Worm (Caenorhabditis elegans): Measurements from ENCODE around the gene Y17G7B.20.

Y17G7B.20 gene

ce11 chrII:11980110-11980509, 466 bp upstream of the Y17G7B.20 start (continued):
- TF ChIP-seq pax-3 (tag; optimal IDR thresholded peaks at IDR 0.05) (peak; percentile 87), unc-62 (GFP tag; optimal IDR thresholded peaks at IDR 0.05) (no peak), nhr-11 (tag; optimal IDR thresholded peaks at IDR 0.05) (peak; percentile 90), C04F5.9 (tag; optimal IDR thresholded peaks at IDR 0.05) (peak; percentile 73), nhr-12 (tag; optimal IDR thresholded peaks at IDR 0.05) (no peak), alr-1 (tag; optimal IDR thresholded peaks at IDR 0.05; ENCODE audit: borderline replicate concordance) (no peak), fos-1 (tag; optimal IDR thresholded peaks at IDR 0.05) (peak; percentile 66), unc-86 (tag; optimal IDR thresholded peaks at IDR 0.05) (peak; percentile 80), ets-5 (GFP tag; IDR thresholded peaks at IDR 0.05) (no peak), swsn-7 (tag; optimal IDR thresholded peaks at IDR 0.05) (peak; percentile 87), lsy-2 (tag; optimal IDR thresholded peaks at IDR 0.05) (peak; percentile 93 to 94)

- TF ChIP-seq lir-3 (tag; optimal IDR thresholded peaks at IDR 0.05; ENCODE audit: poor library complexity), result no peak
- no peak for TF ChIP-seq aha-1 (tag; optimal IDR thresholded peaks at IDR 0.05)
- TF ChIP-seq nhr-77 (tag; optimal IDR thresholded peaks at IDR 0.05), result no peak
- no peak for TF ChIP-seq efl-1 (optimal IDR thresholded peaks at IDR 0.05)
- TF ChIP-seq efl-1 (GFP tag; optimal IDR thresholded peaks at IDR 0.05 in 1 of 2), result peak in 1 of 2 experiments; percentile 77
- peak; percentile 63 for TF ChIP-seq nhr-85 (tag)
- no peak for TF ChIP-seq nhr-90 (tag; optimal IDR thresholded peaks at IDR 0.05; ENCODE audit: poor library complexity)
- TF ChIP-seq zip-4 (GFP tag; optimal IDR thresholded peaks at IDR 0.05), result no peak
Measured at ce11 chrII:11978920-11979319, 724 bp downstream of the Y17G7B.20 start.

ce11 chrII:11978478-11978877, 1.2 kb downstream of the Y17G7B.20 start:
- TF ChIP-seq elt-2 (tag; optimal IDR thresholded peaks at IDR 0.05) (no peak), efl-1 (optimal IDR thresholded peaks at IDR 0.05) (no peak), efl-1 (GFP tag; optimal IDR thresholded peaks at IDR 0.05 in 1 of 2) (peak in 1 of 2 experiments; percentile 9)

ce11 chrII:11977363-11977762, 2.3 kb downstream of the Y17G7B.20 start, which contains the start of gene Y17G7B.21:
Y17G7B.21 (minus strand) TSS chrII:11977661.
- TF ChIP-seq lin-35 (GFP tag; optimal IDR thresholded peaks at IDR 0.05) (no peak), ces-1 (GFP tag; optimal IDR thresholded peaks at IDR 0.05) (no peak), rnt-1 (tag; optimal IDR thresholded peaks at IDR 0.05) (no peak), zag-1 (tag; optimal IDR thresholded peaks at IDR 0.05) (no peak), hpl-2 (GFP tag; optimal IDR thresholded peaks at IDR 0.05) (no peak), sptf-1 (tag; optimal IDR thresholded peaks at IDR 0.05) (no peak), egl-13 (tag; optimal IDR thresholded peaks at IDR 0.05) (peak; percentile 1), tlp-1 (tag; optimal IDR thresholded peaks at IDR 0.05) (no peak), nhr-90 (tag; optimal IDR thresholded peaks at IDR 0.05; ENCODE audit: poor library complexity) (no peak), lin-15B (tag; optimal IDR thresholded peaks at IDR 0.05) (no peak), unc-98 (GFP tag; IDR thresholded peaks at IDR 0.05) (no peak), zip-4 (GFP tag; optimal IDR thresholded peaks at IDR 0.05) (no peak), tbx-2 (tag; optimal IDR thresholded peaks at IDR 0.05) (no peak), nhr-85 (tag) (peak; percentile 82), dpl-1 (GFP tag; optimal IDR thresholded peaks at IDR 0.05) (no peak), fkh-10 (GFP tag; optimal IDR thresholded peaks at IDR 0.05) (no peak), pag-3 (tag; optimal IDR thresholded peaks at IDR 0.05; ENCODE audit: borderline replicate concordance, insufficient read depth) (no peak), fkh-8 (tag; optimal IDR thresholded peaks at IDR 0.05) (no peak), efl-3 (GFP tag; optimal IDR thresholded peaks at IDR 0.05) (no peak), nhr-77 (tag; optimal IDR thresholded peaks at IDR 0.05) (peak; percentile 6), elt-3 (tag; optimal IDR thresholded peaks at IDR 0.05) (no peak), nhr-11 (tag; optimal IDR thresholded peaks at IDR 0.05) (no peak), swsn-7 (tag; optimal IDR thresholded peaks at IDR 0.05) (no peak), lin-14 (GFP tag; optimal IDR thresholded peaks at IDR 0.05) (no peak), unc-62 (GFP tag; optimal IDR thresholded peaks at IDR 0.05) (no peak), elt-2 (tag; optimal IDR thresholded peaks at IDR 0.05) (no peak), pax-3 (tag; optimal IDR thresholded peaks at IDR 0.05) (no peak), lin-13 (GFP tag; optimal IDR thresholded peaks at IDR 0.05) (no peak), snu-23 (GFP tag; optimal IDR thresholded peaks at IDR 0.05) (no peak), egl-27 (tag; optimal IDR thresholded peaks at IDR 0.05) (no peak), C34B4.2 (tag; optimal IDR thresholded peaks at IDR 0.05) (no peak), efl-1 (optimal IDR thresholded peaks at IDR 0.05) (no peak), efl-1 (GFP tag; optimal IDR thresholded peaks at IDR 0.05 in 1 of 2) (peak in 1 of 2 experiments; percentile 91), grh-1 (GFP tag; IDR thresholded peaks at IDR 0.05) (0 out of 2 replicates have a peak, but pooled peaks have one; percentile 21), mef-2 (tag; optimal IDR thresholded peaks at IDR 0.05) (no peak), irx-1 (tag; optimal IDR thresholded peaks at IDR 0.05) (no peak)

All from whole organism, L1 larva.